Worm (Caenorhabditis elegans) whole organism, L3 larva: ENCODE results near the gene T14G12.6.

Source experiments
- aly-2 ChIP-seq: fragments of 150-350 bp; optimal IDR thresholded peaks from 2 replicates; lab custom pipeline; 2014; ENCODE audit warnings: missing biosample characterization, missing genetic modification characterization
- ama-1 ChIP-seq: fragments of 150-350 bp; optimal IDR thresholded peaks from 2 replicates; lab custom pipeline; 2018
- ceh-9 ChIP-seq: sonication (generic microtip); optimal IDR thresholded peaks from 2 replicates; lab custom pipeline; 2018; ENCODE audit warnings: missing biosample characterization, missing genetic modification characterization
- egl-27 ChIP-seq: sonication (generic microtip); optimal IDR thresholded peaks from 4 replicates; lab custom pipeline; 2017; ENCODE audit warnings: missing biosample characterization, missing genetic modification reagents, missing genetic modification characterization
- elt-1 ChIP-seq: fragments of 150-350 bp; optimal IDR thresholded peaks from 2 replicates; lab custom pipeline; 2014; ENCODE audit warnings: missing biosample characterization, missing genetic modification characterization
- elt-2 ChIP-seq: sonication (generic microtip); optimal IDR thresholded peaks from 2 replicates; lab custom pipeline; 2016; ENCODE audit warnings: missing genetic modification reagents, mild to moderate bottlenecking, missing genetic modification characterization, missing compliant biosample characterization
- fkh-2 ChIP-seq: fragments of 150-350 bp; optimal IDR thresholded peaks from 2 replicates; lab custom pipeline; 2014; ENCODE audit warnings: missing biosample characterization, missing genetic modification reagents, missing genetic modification characterization
- mdl-1 ChIP-seq: fragments of 150-350 bp; optimal IDR thresholded peaks from 2 replicates; lab custom pipeline; 2014; ENCODE audit warnings: missing biosample characterization, missing genetic modification characterization
- ztf-11 ChIP-seq: fragments of 150-350 bp; optimal IDR thresholded peaks from 2 replicates; lab custom pipeline; 2014; ENCODE audit warnings: missing biosample characterization, missing genetic modification characterization

- TF ChIP-seq mdl-1 (tag; lab: Kevin White, UChicago) (no peak), aly-2 (no peak), egl-27 (tag; lab: Kevin White, UChicago) (no peak), elt-2 (tag; lab: Kevin White, UChicago) (no peak), ceh-9 (tag; lab: Kevin White, UChicago) (no peak), ztf-11 (no peak), fkh-2 (tag; lab: Kevin White, UChicago) (no peak), elt-1 (tag; lab: Kevin White, UChicago) (no peak), ama-1 (lab: Kevin White, UChicago) (no peak)
Measured at ce11 chrX:3773233-3773632, 14.0 kb upstream of the T14G12.6 start.
